Fruit fly (Drosophila melanogaster) whole organism, embryonic: Measurements from ENCODE around the gene spidey.
A peak's percentile ranks its signal among the peaks of the same experiment; 100 is the strongest.

Experiments
- Asciz ChIP-seq: fragments of 200-800 bp; sonication (Bioruptor generic); optimal IDR thresholded peaks from 2 replicates; lab custom pipeline; 2017; ENCODE audit warnings: missing biosample characterization, mild to moderate bottlenecking, missing genetic modification characterization, missing genetic modification reagents
- Atf-2 ChIP-seq: fragments of 200-800 bp; sonication (Bioruptor generic); optimal IDR thresholded peaks from 2 replicates; lab custom pipeline; 2016; ENCODE audit warnings: missing biosample characterization, missing genetic modification characterization
- CG12155 ChIP-seq: fragments of 200-800 bp; sonication (Bioruptor generic); optimal IDR thresholded peaks from 3 replicates; lab custom pipeline; 2016; ENCODE audit warnings: missing biosample characterization, missing genetic modification characterization
- CG13287 ChIP-seq: fragments of 200-800 bp; sonication (Bioruptor generic); IDR thresholded peaks from 2 replicates; pipeline ENCODE4 v1.3.6; 2022; ENCODE audit warnings: missing biosample characterization, missing genetic modification characterization; ENCODE audit not compliant: partially characterized antibody
- CG14860 ChIP-seq: fragments of 200-800 bp; sonication (Bioruptor generic); IDR thresholded peaks from 3 replicates; pipeline ENCODE4 v1.3.6; 2022; ENCODE audit warnings: missing biosample characterization, missing genetic modification characterization; ENCODE audit not compliant: partially characterized antibody
- CG17328 ChIP-seq: fragments of 200-800 bp; sonication (Bioruptor generic); IDR thresholded peaks from 2 replicates; pipeline ENCODE4 v1.3.6; 2022; ENCODE audit warnings: missing biosample characterization, missing genetic modification characterization
- CG17359 ChIP-seq: fragments of 200-800 bp; sonication (Bioruptor generic); optimal IDR thresholded peaks from 3 replicates; lab custom pipeline; 2018; ENCODE audit warnings: missing biosample characterization, mild to moderate bottlenecking, missing genetic modification characterization, moderate library complexity
- CG1832 ChIP-seq: fragments of 200-800 bp; sonication (Bioruptor generic); optimal IDR thresholded peaks from 2 replicates; lab custom pipeline; 2017; ENCODE audit warnings: missing biosample characterization, mild to moderate bottlenecking, missing genetic modification characterization, inconsistent platforms
- CG2889 ChIP-seq: fragments of 200-800 bp; sonication (Bioruptor generic); IDR thresholded peaks from 3 replicates; pipeline ENCODE4 v1.3.6; 2022; ENCODE audit warnings: missing biosample characterization, missing genetic modification characterization
- CG30403 ChIP-seq: fragments of 200-800 bp; sonication (Bioruptor generic); optimal IDR thresholded peaks from 3 replicates; lab custom pipeline; 2016; ENCODE audit warnings: missing biosample characterization, missing genetic modification characterization
- CG3065 ChIP-seq: fragments of 200-800 bp; sonication (Bioruptor generic); optimal IDR thresholded peaks from 2 replicates; lab custom pipeline; 2016; ENCODE audit warnings: missing biosample characterization, missing genetic modification characterization
- CG31365 ChIP-seq: fragments of 200-800 bp; sonication (Bioruptor generic); optimal IDR thresholded peaks from 2 replicates; lab custom pipeline; 2018; ENCODE audit warnings: missing biosample characterization, mild to moderate bottlenecking, missing genetic modification characterization
- CG43689 ChIP-seq: fragments of 200-800 bp; sonication (Bioruptor generic); IDR thresholded peaks from 2 replicates; pipeline ENCODE4 v1.3.6; 2022; ENCODE audit warnings: missing biosample characterization, missing genetic modification characterization
- CG4820 ChIP-seq: fragments of 200-800 bp; sonication (Bioruptor generic); optimal IDR thresholded peaks from 3 replicates; lab custom pipeline; 2016; ENCODE audit warnings: missing biosample characterization, missing genetic modification characterization
- CG5245 ChIP-seq: fragments of 200-800 bp; sonication (Bioruptor generic); optimal IDR thresholded peaks from 3 replicates; lab custom pipeline; 2016; ENCODE audit warnings: missing biosample characterization, missing genetic modification characterization
- CG6272 ChIP-seq: fragments of 200-800 bp; sonication (Bioruptor generic); IDR thresholded peaks from 2 replicates; pipeline ENCODE4 v1.3.6; 2022; ENCODE audit warnings: missing biosample characterization, missing genetic modification characterization
- CG7786 ChIP-seq: fragments of 200-800 bp; sonication (Bioruptor generic); optimal IDR thresholded peaks from 2 replicates; lab custom pipeline; 2016; ENCODE audit warnings: missing biosample characterization, missing genetic modification characterization
- CG7928 ChIP-seq: fragments of 200-800 bp; sonication (Bioruptor generic); optimal IDR thresholded peaks from 2 replicates; lab custom pipeline; 2017; ENCODE audit warnings: missing biosample characterization, mild to moderate bottlenecking, missing genetic modification characterization
- CG9932 ChIP-seq: fragments of 200-800 bp; sonication (Bioruptor generic); IDR thresholded peaks from 2 replicates; pipeline ENCODE4 v1.3.6; 2022; ENCODE audit warnings: missing biosample characterization, missing genetic modification characterization
- D ChIP-seq, 2 experiments: fragments of 200-800 bp in 1 of 2; fragments of >200 bp in 1 of 2; sonication (Bioruptor generic) in 1 of 2; optimal IDR thresholded peaks; 2 replicates in 1 of 2; 3 replicates in 1 of 2; lab custom pipeline; 2017; ENCODE audit warnings: mild to moderate bottlenecking in 1 of 2, missing biosample characterization in 1 of 2, missing genetic modification characterization in 1 of 2, missing genetic modification reagents in 1 of 2
- Doc2 ChIP-seq: fragments of 200-800 bp; sonication (Bioruptor generic); IDR thresholded peaks from 2 replicates; pipeline ENCODE4 v1.3.6; 2022; ENCODE audit warnings: missing biosample characterization, missing genetic modification characterization
- Gsc ChIP-seq: fragments of 200-800 bp; sonication (Bioruptor generic); IDR thresholded peaks from 2 replicates; pipeline ENCODE4 v1.3.6; 2022; ENCODE audit warnings: missing biosample characterization, missing genetic modification characterization
- HLH54F ChIP-seq: fragments of 200-800 bp; sonication (Bioruptor generic); optimal IDR thresholded peaks from 3 replicates; lab custom pipeline; 2016; ENCODE audit warnings: missing biosample characterization, missing genetic modification characterization
- Hsf ChIP-seq: fragments of 200-800 bp; sonication (Bioruptor generic); optimal IDR thresholded peaks from 3 replicates; lab custom pipeline; 2016; ENCODE audit warnings: missing biosample characterization, missing genetic modification characterization
- Med ChIP-seq: fragments of 200-800 bp; sonication (Bioruptor generic); peaks from one replicate; lab custom pipeline; 2016; ENCODE audit warnings: missing biosample characterization, missing genetic modification characterization, mild to moderate bottlenecking, inconsistent platforms, moderate library complexity
- NFAT ChIP-seq: fragments of 200-800 bp; sonication (Bioruptor generic); IDR thresholded peaks from 2 replicates; pipeline ENCODE4 v1.3.6; 2022; ENCODE audit warnings: missing biosample characterization, missing genetic modification characterization
- NK7.1 ChIP-seq: fragments of 200-800 bp; sonication (Bioruptor generic); optimal IDR thresholded peaks from 3 replicates; lab custom pipeline; 2016; ENCODE audit warnings: missing biosample characterization, missing genetic modification characterization
- Spps ChIP-seq: fragments of 200-800 bp; sonication (Bioruptor generic); optimal IDR thresholded peaks from 2 replicates; lab custom pipeline; 2018; ENCODE audit warnings: missing biosample characterization, mild to moderate bottlenecking, missing genetic modification characterization
- bbx ChIP-seq: fragments of 200-800 bp; sonication (Bioruptor generic); IDR thresholded peaks from 2 replicates; pipeline ENCODE4 v1.3.6; 2022; ENCODE audit warnings: missing biosample characterization, missing genetic modification characterization; ENCODE audit not compliant: partially characterized antibody
- bowl ChIP-seq: fragments of 200-800 bp; sonication (Bioruptor generic); IDR thresholded peaks from 2 replicates; pipeline ENCODE4 v1.3.6; 2022; ENCODE audit warnings: missing biosample characterization, missing genetic modification characterization
- crol ChIP-seq: fragments of 200-800 bp; sonication (Bioruptor generic); IDR thresholded peaks from 2 replicates; pipeline ENCODE4 v1.3.6; 2022; ENCODE audit warnings: missing biosample characterization, missing genetic modification characterization
- dmrt99B ChIP-seq: fragments of 200-800 bp; sonication (Bioruptor generic); optimal IDR thresholded peaks from 2 replicates; lab custom pipeline; 2018; ENCODE audit warnings: missing biosample characterization, mild to moderate bottlenecking, missing genetic modification characterization, moderate library complexity
- emc ChIP-seq: fragments of 200-800 bp; sonication (Bioruptor generic); optimal IDR thresholded peaks from 2 replicates; lab custom pipeline; 2016; ENCODE audit warnings: missing biosample characterization, missing genetic modification characterization
- gfzf ChIP-seq: fragments of 200-800 bp; sonication (Bioruptor generic); optimal IDR thresholded peaks from 2 replicates; lab custom pipeline; 2016; ENCODE audit warnings: missing biosample characterization, mild to moderate bottlenecking, missing genetic modification characterization, moderate library complexity
- gsb-n ChIP-seq: fragments of 200-800 bp; sonication (Bioruptor generic); optimal IDR thresholded peaks from 3 replicates; lab custom pipeline; 2018; ENCODE audit warnings: missing biosample characterization, mild to moderate bottlenecking, missing genetic modification characterization
- jing ChIP-seq: fragments of 200-800 bp; sonication (Bioruptor generic); optimal IDR thresholded peaks from 2 replicates; lab custom pipeline; 2018; ENCODE audit warnings: missing biosample characterization, mild to moderate bottlenecking, missing genetic modification characterization
- lab ChIP-seq: fragments of 200-800 bp; sonication (Bioruptor generic); optimal IDR thresholded peaks from 3 replicates; lab custom pipeline; 2017; ENCODE audit warnings: missing biosample characterization, missing genetic modification characterization, mild to moderate bottlenecking, moderate library complexity, missing genetic modification reagents
- lbe ChIP-seq: fragments of 200-800 bp; sonication (Bioruptor generic); optimal IDR thresholded peaks from 2 replicates; lab custom pipeline; 2016; ENCODE audit warnings: missing biosample characterization, mild to moderate bottlenecking, missing genetic modification characterization
- lola ChIP-seq, 3 experiments: fragments of >200 bp in 2 of 3; fragments of 200-800 bp in 1 of 3; sonication (Bioruptor generic) in 1 of 3; optimal IDR thresholded peaks; 2 replicates each; lab custom pipeline; 2017 to 2019; ENCODE audit warnings: missing biosample characterization in 3 of 3, missing genetic modification characterization in 3 of 3, mild to moderate bottlenecking in 1 of 3, moderate library complexity in 1 of 3
- maf-S ChIP-seq: fragments of 200-800 bp; sonication (Bioruptor generic); optimal IDR thresholded peaks from 2 replicates; lab custom pipeline; 2016; ENCODE audit warnings: missing biosample characterization, missing genetic modification characterization
- odd ChIP-seq: fragments of 200-800 bp; sonication (Bioruptor generic); optimal IDR thresholded peaks from 2 replicates; lab custom pipeline; 2017; ENCODE audit warnings: missing biosample characterization, mild to moderate bottlenecking, missing genetic modification characterization
- p53 ChIP-seq: fragments of 200-800 bp; sonication (Bioruptor generic); optimal IDR thresholded peaks from 2 replicates; lab custom pipeline; 2016; ENCODE audit warnings: missing biosample characterization, missing genetic modification characterization
- pros ChIP-seq: fragments of 200-800 bp; sonication (Bioruptor generic); optimal IDR thresholded peaks from 3 replicates; lab custom pipeline; 2019; ENCODE audit warnings: missing biosample characterization, mild to moderate bottlenecking, missing genetic modification characterization, moderate library complexity
- repo ChIP-seq: fragments of 200-800 bp; sonication (Bioruptor generic); optimal IDR thresholded peaks from 2 replicates; lab custom pipeline; 2016; ENCODE audit warnings: missing biosample characterization, missing genetic modification characterization
- salm ChIP-seq: fragments of 200-800 bp; sonication (Bioruptor generic); optimal IDR thresholded peaks from 2 replicates; lab custom pipeline; 2018; ENCODE audit warnings: missing biosample characterization, mild to moderate bottlenecking, missing genetic modification characterization
- scrt ChIP-seq: fragments of 200-800 bp; sonication (Bioruptor generic); optimal IDR thresholded peaks from 2 replicates; lab custom pipeline; 2018; ENCODE audit warnings: missing biosample characterization, mild to moderate bottlenecking, missing genetic modification characterization, moderate library complexity
- sens-2 ChIP-seq: fragments of 200-800 bp; sonication (Bioruptor generic); IDR thresholded peaks from 2 replicates; pipeline ENCODE4 v1.3.6; 2022; ENCODE audit warnings: missing biosample characterization, missing genetic modification characterization
- sisA ChIP-seq: fragments of 200-800 bp; sonication (Bioruptor generic); IDR thresholded peaks from 2 replicates; pipeline ENCODE4 v1.3.6; 2022; ENCODE audit warnings: missing biosample characterization, missing genetic modification characterization
- stc ChIP-seq: fragments of 200-800 bp; sonication (Bioruptor generic); IDR thresholded peaks from 2 replicates; pipeline ENCODE4 v1.3.6; 2022; ENCODE audit warnings: missing biosample characterization, missing genetic modification characterization

spidey gene

DNA sequence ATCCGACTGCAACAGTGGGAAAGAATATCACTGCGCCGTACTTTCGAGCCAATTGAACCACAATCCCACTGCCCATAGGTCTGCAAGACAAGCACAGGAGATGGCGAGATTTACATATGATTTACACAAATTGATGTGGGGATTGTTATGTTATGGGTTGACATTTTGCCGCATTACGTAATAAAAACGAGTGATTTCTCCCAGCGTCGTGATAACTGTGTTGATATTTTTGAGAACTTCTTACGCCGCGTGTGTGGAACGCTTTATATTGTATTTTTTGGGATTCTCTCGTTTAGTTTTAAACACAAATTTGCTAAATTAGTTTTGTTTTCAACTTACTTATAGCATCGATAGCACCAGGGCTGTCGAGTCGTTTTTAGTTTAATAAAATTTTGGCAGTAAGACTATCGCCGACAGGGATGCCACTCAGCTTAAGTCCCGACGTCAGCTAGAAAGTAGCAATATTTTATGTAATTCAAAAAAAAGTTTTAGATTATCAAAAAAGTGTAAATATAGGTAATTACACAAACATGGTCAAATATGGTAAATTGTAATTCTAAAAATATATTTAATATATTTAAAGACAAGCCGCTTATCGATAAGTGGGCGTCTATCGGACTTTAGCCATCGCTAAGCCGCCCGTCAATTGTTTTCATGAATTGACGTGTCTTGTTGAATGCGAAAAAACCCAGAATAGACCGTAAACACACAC is 15.2 kb upstream of the spidey start, which contains the start of the genes CG45089, ND-MNLL and p115 (continued):
- TF ChIP-seq jing (no peak), CG6272 (GFP tag; lab: Robert Waterston, UW) (peak; percentile 42; the same call in 1 of the 2 replicates), Hsf (GFP tag; lab: Kevin White, UChicago) (peak; percentile 48), Med (GFP tag; lab: Kevin White, UChicago) (peak; percentile 86), repo (GFP tag; lab: Kevin White, UChicago) (no peak), lab (GFP tag; lab: Kevin White, UChicago) (peak; percentile 65), Gsc (GFP tag; lab: Robert Waterston, UW) (no peak), gfzf (peak; percentile 12), NFAT (peak; percentile 44; the same call in 1 of the 2 replicates), Spps (tag; lab: Kevin White, UChicago) (peak; percentile 9), bowl (GFP tag; lab: Robert Waterston, UW) (no peak), CG4820 (GFP tag; lab: Kevin White, UChicago) (peak; percentile 36), CG7928 (GFP tag; lab: Kevin White, UChicago) (peak; percentile 82), Atf-2 (GFP tag; lab: Kevin White, UChicago) (no peak), CG13287 (peak; percentile 81), CG30403 (peak; percentile 75), sens-2 (GFP tag; lab: Robert Waterston, UW) (no peak), CG14860 (peak; percentile 61; the same call in 2 of the 3 replicates), stc (GFP tag; lab: Robert Waterston, UW) (no peak), emc (no peak), maf-S (GFP tag; lab: Kevin White, UChicago) (no peak), pros (GFP tag; lab: Kevin White, UChicago) (no peak), CG3065 (peak; percentile 14), salm (tag; lab: Kevin White, UChicago) (no peak), gsb-n (tag; lab: Kevin White, UChicago) (peak; percentile 6), CG2889 (GFP tag; lab: Robert Waterston, UW) (no peak), CG17359 (peak; percentile 66), sisA (GFP tag; lab: Robert Waterston, UW) (peak; percentile 51), D (optimal IDR thresholded peaks at IDR 0.05; lab: Kevin White, UChicago) (no peak), D (GFP tag; optimal IDR thresholded peaks at IDR 0.05; lab: Kevin White, UChicago) (no peak), scrt (GFP tag; lab: Kevin White, UChicago) (peak; percentile 25), NK7.1 (GFP tag; lab: Kevin White, UChicago) (no peak), CG1832 (GFP tag; lab: Kevin White, UChicago) (no peak), Doc2 (no peak), CG12155 (GFP tag; lab: Kevin White, UChicago) (peak; percentile 66), CG17328 (GFP tag; lab: Robert Waterston, UW) (0 out of 2 replicates have a peak, but pooled peaks have one; percentile 42), p53 (GFP tag; lab: Kevin White, UChicago) (peak; percentile 68), CG43689 (GFP tag; lab: Robert Waterston, UW) (no peak), lola (GFP tag; optimal IDR thresholded peaks at IDR 0.05; lab: Kevin White, UChicago) (peak in 1 of 3 experiments; percentile 58), bbx (no peak), CG31365 (tag; lab: Kevin White, UChicago) (no peak), CG9932 (peak; percentile 84), odd (GFP tag; lab: Kevin White, UChicago) (no peak), crol (no peak), dmrt99B (peak; percentile 36), HLH54F (GFP tag; lab: Kevin White, UChicago) (peak; percentile 18), Asciz (GFP tag; lab: Kevin White, UChicago) (no peak), lbe (GFP tag; lab: Kevin White, UChicago) (peak; percentile 54), CG5245 (GFP tag; lab: Kevin White, UChicago) (peak; percentile 15), CG7786 (peak; percentile 11)
